Worm (Caenorhabditis elegans): Measurements from ENCODE around the gene pst-2.

- TF ChIP-seq madf-3 (GFP tag; IDR thresholded peaks at IDR 0.05) = no peak
- no peak for TF ChIP-seq hlh-12 (tag; optimal IDR thresholded peaks at IDR 0.05)
- no peak for TF ChIP-seq him-1 (tag; optimal IDR thresholded peaks at IDR 0.05)
- no peak for TF ChIP-seq F49E8.2 (tag; optimal IDR thresholded peaks at IDR 0.05; ENCODE audit: insufficient read depth)
- TF ChIP-seq nfya-2 (GFP tag; IDR thresholded peaks at IDR 0.05) = no peak
- no peak for TF ChIP-seq snpc-4 (GFP tag; optimal IDR thresholded peaks at IDR 0.05)
- no peak for TF ChIP-seq snpc-4 (tag; optimal IDR thresholded peaks at IDR 0.05)
- TF ChIP-seq Y53G8AR.9 (GFP tag; conservative IDR thresholded peaks at IDR 0.05) = no peak
- TF ChIP-seq nfya-1 (tag; optimal IDR thresholded peaks at IDR 0.05; ENCODE audit: borderline replicate concordance, insufficient read depth) = no peak
- no peak for TF ChIP-seq lin-54 (GFP tag; optimal IDR thresholded peaks at IDR 0.05)
- TF ChIP-seq dox-1 (GFP tag; IDR thresholded peaks at IDR 0.05) = no peak
- TF ChIP-seq efl-1 (GFP tag; optimal IDR thresholded peaks at IDR 0.05) = no peak
- TF ChIP-seq dpl-1 (GFP tag; optimal IDR thresholded peaks at IDR 0.05) = no peak
These were observed 37.0 kb downstream of the pst-2 start for ce11 chrIII:5717173-5717748.
